Worm (Caenorhabditis elegans) whole organism, L4 larva: ENCODE data around the gene T26H10.2.
"Not testable (repeated sequence)": the region's sequence is repeated elsewhere in the genome, so short reads cannot be mapped to it uniquely, and the experiment has no call there.

Experiments
- D1046.2 ChIP-seq: fragments of 200-800 bp; sonication (Bioruptor generic); IDR thresholded peaks from 2 replicates; pipeline ENCODE4 v1.3.6; 2022; ENCODE audit warnings: missing genetic modification characterization, missing compliant biosample characterization
- F37D6.2 ChIP-seq: sonication (generic microtip); optimal IDR thresholded peaks from 2 replicates; lab custom pipeline; 2016; ENCODE audit warnings: mild to moderate bottlenecking, missing genetic modification characterization, missing compliant biosample characterization
- R02D3.7 ChIP-seq: fragments of 150-350 bp; sonication (generic microtip); optimal IDR thresholded peaks from 3 replicates; lab custom pipeline; 2014; ENCODE audit warnings: missing biosample characterization, missing genetic modification characterization
- T26A8.4 ChIP-seq: fragments of 200-800 bp; sonication (Bioruptor generic); IDR thresholded peaks from 2 replicates; pipeline ENCODE4 v1.3.6; 2022; ENCODE audit warnings: missing genetic modification characterization, missing compliant biosample characterization
- Y48G9A.11 ChIP-seq: fragments of 200-800 bp; sonication (Bioruptor generic); IDR thresholded peaks from 2 replicates; pipeline ENCODE4 v1.3.6; 2022; ENCODE audit warnings: missing genetic modification reagents, missing genetic modification characterization, missing compliant biosample characterization
- Y5F2A.4 ChIP-seq: fragments of 200-800 bp; sonication (Bioruptor generic); optimal IDR thresholded peaks from 2 replicates; lab custom pipeline; 2018; ENCODE audit warnings: mild to moderate bottlenecking, missing genetic modification characterization, missing compliant biosample characterization
- ZK337.2 ChIP-seq: fragments of 200-800 bp; sonication (Bioruptor generic); IDR thresholded peaks from 2 replicates; pipeline ENCODE4 v1.3.6; 2022; ENCODE audit warnings: missing genetic modification reagents, missing genetic modification characterization, missing compliant biosample characterization
- ZK546.5 ChIP-seq, 2 experiments: sonication (generic microtip); optimal IDR thresholded peaks; 2 replicates each; lab custom pipeline; 2017; ENCODE audit warnings: missing biosample characterization in 2 of 2, missing genetic modification characterization in 2 of 2
- aha-1 ChIP-seq: fragments of 150-350 bp; peaks from one replicate; lab custom pipeline; 2014; ENCODE audit warnings: missing biosample characterization, missing genetic modification characterization
- attf-4 ChIP-seq: sonication (generic microtip); optimal IDR thresholded peaks from 3 replicates; lab custom pipeline; 2017; ENCODE audit warnings: missing biosample characterization, missing genetic modification characterization
- ceh-44 ChIP-seq: fragments of 200-800 bp; sonication (Bioruptor generic); IDR thresholded peaks from 2 replicates; pipeline ENCODE4 v1.3.6; 2022; ENCODE audit warnings: missing genetic modification reagents, missing genetic modification characterization, missing compliant biosample characterization
- ceh-82 ChIP-seq: sonication (generic microtip); optimal IDR thresholded peaks from 2 replicates; lab custom pipeline; 2017; ENCODE audit warnings: missing biosample characterization, missing genetic modification characterization
- ces-1 ChIP-seq: fragments of 150-350 bp; sonication (generic microtip); optimal IDR thresholded peaks from 4 replicates; lab custom pipeline; 2014; ENCODE audit warnings: missing biosample characterization, missing genetic modification reagents, missing genetic modification characterization
- dmd-6 ChIP-seq: fragments of 200-800 bp; sonication (Bioruptor generic); IDR thresholded peaks from 2 replicates; pipeline ENCODE4 v1.3.6; 2022; ENCODE audit warnings: missing genetic modification reagents, missing genetic modification characterization, missing compliant biosample characterization
- dmd-8 ChIP-seq: fragments of 200-800 bp; sonication (Bioruptor generic); IDR thresholded peaks from 2 replicates; pipeline ENCODE4 v1.3.6; 2022; ENCODE audit warnings: missing genetic modification characterization, missing compliant biosample characterization
- dmd-9 ChIP-seq: fragments of 200-800 bp; sonication (Bioruptor generic); IDR thresholded peaks from 2 replicates; pipeline ENCODE4 v1.3.6; 2022; ENCODE audit warnings: missing genetic modification reagents, missing genetic modification characterization, missing compliant biosample characterization
- duxl-1 ChIP-seq: sonication (generic microtip); optimal IDR thresholded peaks from 2 replicates; lab custom pipeline; 2016; ENCODE audit warnings: mild to moderate bottlenecking, missing genetic modification characterization, moderate library complexity, missing compliant biosample characterization; ENCODE audit not compliant: poor library complexity
- egl-43 ChIP-seq: fragments of 200-800 bp; sonication (Bioruptor generic); IDR thresholded peaks from 2 replicates; pipeline ENCODE4 v1.3.6; 2022; ENCODE audit warnings: missing genetic modification reagents, missing genetic modification characterization, missing compliant biosample characterization
- gei-8 ChIP-seq: fragments of 200-800 bp; sonication (Bioruptor generic); optimal IDR thresholded peaks from 2 replicates; lab custom pipeline; 2018; ENCODE audit warnings: mild to moderate bottlenecking, missing genetic modification characterization, missing compliant biosample characterization
- lim-7 ChIP-seq: fragments of 200-800 bp; sonication (Bioruptor generic); IDR thresholded peaks from 2 replicates; pipeline ENCODE4 v1.3.6; 2022; ENCODE audit warnings: missing genetic modification characterization, missing compliant biosample characterization
- lin-15B ChIP-seq: fragments of 150-350 bp; sonication (generic microtip); optimal IDR thresholded peaks from 3 replicates; lab custom pipeline; 2014; ENCODE audit warnings: missing biosample characterization, missing genetic modification characterization
- lin-29 ChIP-seq: fragments of 200-800 bp; sonication (Bioruptor generic); IDR thresholded peaks from 2 replicates; pipeline ENCODE4 v1.3.6; 2022; ENCODE audit warnings: missing genetic modification reagents, missing genetic modification characterization, missing compliant biosample characterization
- lin-39 ChIP-seq: fragments of 150-350 bp; optimal IDR thresholded peaks from 2 replicates; lab custom pipeline; 2014; ENCODE audit warnings: missing biosample characterization, missing genetic modification reagents, missing genetic modification characterization
- lir-3 ChIP-seq: sonication (generic microtip); optimal IDR thresholded peaks from 2 replicates; lab custom pipeline; 2016; ENCODE audit warnings: mild to moderate bottlenecking, missing genetic modification characterization, missing compliant biosample characterization
- madf-5 ChIP-seq, 2 experiments: fragments of 200-800 bp; sonication (Bioruptor generic); IDR thresholded peaks; 2 replicates each; pipeline ENCODE4 v1.3.6; 2022; ENCODE audit warnings: missing compliant biosample characterization in 2 of 2, missing genetic modification characterization in 2 of 2
- madf-9 ChIP-seq: fragments of 200-800 bp; sonication (Bioruptor generic); conservative IDR thresholded peaks from 2 replicates; pipeline ENCODE4 v1.3.6; 2022; ENCODE audit warnings: missing genetic modification reagents, missing genetic modification characterization, missing compliant biosample characterization
- nhr-10 ChIP-seq: fragments of 150-350 bp; optimal IDR thresholded peaks from 2 replicates; lab custom pipeline; 2014; ENCODE audit warnings: missing biosample characterization, missing genetic modification characterization
- nhr-11 ChIP-seq: fragments of 150-350 bp; optimal IDR thresholded peaks from 2 replicates; lab custom pipeline; 2014; ENCODE audit warnings: missing biosample characterization, missing genetic modification characterization
- nhr-111 ChIP-seq: fragments of 200-800 bp; sonication (Bioruptor generic); optimal IDR thresholded peaks from 2 replicates; lab custom pipeline; 2018; ENCODE audit warnings: mild to moderate bottlenecking, missing genetic modification characterization, missing compliant biosample characterization
- nhr-25 ChIP-seq: sonication (generic microtip); optimal IDR thresholded peaks from 2 replicates; lab custom pipeline; 2017; ENCODE audit warnings: missing genetic modification characterization, mild to moderate bottlenecking, missing compliant biosample characterization, antibody characterized with exemption, moderate library complexity, borderline replicate concordance; ENCODE audit not compliant: insufficient read depth
- nhr-6 ChIP-seq: fragments of 150-350 bp; optimal IDR thresholded peaks from 2 replicates; lab custom pipeline; 2014; ENCODE audit warnings: missing biosample characterization, missing genetic modification characterization
- pqm-1 ChIP-seq: sonication (generic microtip); optimal IDR thresholded peaks from 2 replicates; lab custom pipeline; 2017; ENCODE audit warnings: missing biosample characterization, missing genetic modification characterization
- rbr-2 ChIP-seq: sonication (generic microtip); optimal IDR thresholded peaks from 2 replicates; lab custom pipeline; 2016; ENCODE audit warnings: missing genotype, missing genetic modification characterization, missing compliant biosample characterization
- set-16 ChIP-seq: fragments of 200-800 bp; sonication (Bioruptor generic); IDR thresholded peaks from 2 replicates; pipeline ENCODE4 v1.3.6; 2022; ENCODE audit warnings: missing genetic modification reagents, missing genetic modification characterization, missing compliant biosample characterization
- skn-1 ChIP-seq: fragments of 150-350 bp; optimal IDR thresholded peaks from 2 replicates; lab custom pipeline; 2014; ENCODE audit warnings: missing biosample characterization, missing genetic modification characterization
- tag-97 ChIP-seq: fragments of 200-800 bp; sonication (Bioruptor generic); IDR thresholded peaks from 2 replicates; pipeline ENCODE4 v1.3.6; 2022; ENCODE audit warnings: missing genetic modification characterization, missing compliant biosample characterization
- unc-130 ChIP-seq: sonication (generic microtip); optimal IDR thresholded peaks from 2 replicates; lab custom pipeline; 2016; ENCODE audit warnings: missing genetic modification reagents, missing genetic modification characterization, missing compliant biosample characterization
- vab-7 ChIP-seq: fragments of 200-800 bp; sonication (Bioruptor generic); IDR thresholded peaks from 2 replicates; pipeline ENCODE4 v1.3.6; 2022; ENCODE audit warnings: missing genetic modification reagents, missing genetic modification characterization, missing compliant biosample characterization
- zfp-2 ChIP-seq: sonication (generic microtip); optimal IDR thresholded peaks from 2 replicates; lab custom pipeline; 2016; ENCODE audit warnings: mild to moderate bottlenecking, missing genetic modification characterization, missing compliant biosample characterization
- zip-2 ChIP-seq: fragments of 150-350 bp; optimal IDR thresholded peaks from 2 replicates; lab custom pipeline; 2014; ENCODE audit warnings: missing biosample characterization, missing genetic modification characterization

The T26H10.2 gene

DNA sequence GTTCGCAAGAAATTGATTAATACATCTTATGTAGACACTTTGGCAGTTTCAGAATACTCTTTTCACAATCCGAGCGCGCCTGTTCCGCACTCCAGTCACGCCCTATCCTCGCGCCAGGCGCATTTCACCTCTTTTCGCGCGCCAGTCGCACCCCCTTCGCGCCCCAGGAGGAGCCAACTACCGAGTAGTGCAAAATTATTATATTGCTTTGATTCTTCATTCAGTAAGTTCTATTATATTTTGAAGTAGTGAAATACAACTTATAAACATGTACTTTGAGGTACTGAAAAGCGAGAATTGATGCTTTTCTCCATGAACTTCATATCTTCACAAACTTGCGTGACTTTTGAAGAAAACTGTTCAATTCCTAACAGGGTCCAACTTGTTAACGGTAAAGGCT is 28.3 kb downstream of the T26H10.2 start, which contains the start of gene nas-18:
Gene nas-18 (plus strand): TSS at position 301 of the 400 bp plus-strand sequence.
- TF ChIP-seq lim-7; skn-1 (tag; lab: Kevin White, UChicago); unc-130: not testable (repeated sequence)

DNA sequence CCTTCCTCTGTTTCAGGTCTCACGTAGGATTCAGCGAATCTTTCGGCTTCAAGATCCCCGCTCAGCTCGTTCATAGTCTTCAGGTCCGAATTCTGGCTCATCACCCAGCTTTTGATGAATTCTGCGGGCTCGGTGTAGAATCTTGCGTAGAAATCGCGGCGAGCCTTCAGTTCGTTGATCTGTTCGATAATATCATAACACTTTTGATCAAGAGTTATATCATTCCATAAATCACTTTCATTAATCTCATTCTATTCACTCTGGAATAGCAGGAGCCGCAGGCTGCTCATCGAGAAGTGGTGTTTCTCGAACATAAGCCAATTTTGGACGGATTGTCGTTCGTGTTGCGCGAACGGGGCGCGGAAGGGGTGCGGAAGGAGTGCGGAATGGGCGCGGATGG is 29.4 kb downstream of the T26H10.2 start, which contains the start of gene K03B8.4:
Gene K03B8.4 (minus strand): TSS at position 101 of the 400 bp plus-strand sequence.
- peak; percentile 46; the same call in 1 of the 2 replicates for TF ChIP-seq set-16

DNA sequence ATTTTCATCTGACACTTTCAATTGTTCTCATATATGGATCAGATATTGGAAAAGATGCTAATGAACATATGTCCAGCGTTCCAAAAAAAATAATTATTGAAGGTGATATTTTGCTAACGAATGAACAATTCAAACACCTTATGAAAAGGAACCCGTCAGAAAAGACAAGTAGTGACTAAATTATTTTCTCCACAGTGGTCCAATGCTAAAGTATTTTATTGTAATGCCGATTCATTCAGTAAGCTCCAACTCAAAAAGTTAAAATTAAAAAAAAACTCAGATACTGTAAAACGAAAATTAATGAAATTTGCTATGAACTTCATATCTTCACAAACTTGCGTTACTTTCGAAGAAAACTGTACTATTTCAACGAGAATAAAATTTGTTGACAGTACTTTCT is 32.4 kb downstream of the T26H10.2 start, which contains the start of gene nas-16:
Gene nas-16 (plus strand): TSS at position 301 of the 400 bp plus-strand sequence.
- TF ChIP-seq tag-97 (GFP tag; lab: Robert Waterston, UW) = no peak
- no peak for TF ChIP-seq ZK546.5 (tag; optimal IDR thresholded peaks at IDR 0.05; lab: Kevin White, UChicago)
- no peak for TF ChIP-seq nhr-6
- TF ChIP-seq Y5F2A.4 = no peak
- TF ChIP-seq duxl-1 (tag; lab: Kevin White, UChicago) = no peak
- TF ChIP-seq nhr-111 (GFP tag; lab: Kevin White, UChicago) = no peak
- no peak for TF ChIP-seq lin-15B (tag; lab: Kevin White, UChicago)
- TF ChIP-seq lin-39 = no peak
- TF ChIP-seq dmd-9 (GFP tag; lab: Robert Waterston, UW) = no peak
- no peak for TF ChIP-seq pqm-1
- no peak for TF ChIP-seq D1046.2 (GFP tag; lab: Robert Waterston, UW)
- TF ChIP-seq zfp-2 (tag; lab: Kevin White, UChicago) = no peak
- no peak for TF ChIP-seq ZK337.2 (GFP tag; lab: Robert Waterston, UW)
- TF ChIP-seq attf-4 (tag; lab: Kevin White, UChicago) = no peak
- TF ChIP-seq zip-2 (tag; lab: Kevin White, UChicago) = no peak
- no peak for TF ChIP-seq gei-8 (GFP tag; lab: Kevin White, UChicago)

DNA sequence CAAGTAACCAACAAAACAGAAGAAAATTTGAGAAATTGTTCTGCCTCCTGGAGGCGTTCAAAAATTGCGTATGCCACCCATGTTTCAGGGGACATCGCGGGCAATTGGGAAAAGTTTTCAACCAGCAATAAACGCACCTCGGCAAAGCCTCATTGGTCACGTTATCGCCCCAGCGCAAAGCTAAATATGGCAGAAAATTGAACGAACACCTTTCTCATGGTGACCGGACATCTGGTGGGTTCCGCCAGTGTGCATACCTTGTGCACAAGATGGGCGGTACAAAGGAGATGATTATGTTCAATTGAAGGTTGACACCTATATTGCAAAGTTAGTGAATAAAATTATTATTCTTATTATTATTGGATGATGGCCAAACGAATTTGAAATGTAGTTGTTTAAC is 33.4 kb downstream of the T26H10.2 start:
- 0 out of 2 replicates have a peak, but pooled peaks have one; percentile 36 for TF ChIP-seq Y48G9A.11

DNA sequence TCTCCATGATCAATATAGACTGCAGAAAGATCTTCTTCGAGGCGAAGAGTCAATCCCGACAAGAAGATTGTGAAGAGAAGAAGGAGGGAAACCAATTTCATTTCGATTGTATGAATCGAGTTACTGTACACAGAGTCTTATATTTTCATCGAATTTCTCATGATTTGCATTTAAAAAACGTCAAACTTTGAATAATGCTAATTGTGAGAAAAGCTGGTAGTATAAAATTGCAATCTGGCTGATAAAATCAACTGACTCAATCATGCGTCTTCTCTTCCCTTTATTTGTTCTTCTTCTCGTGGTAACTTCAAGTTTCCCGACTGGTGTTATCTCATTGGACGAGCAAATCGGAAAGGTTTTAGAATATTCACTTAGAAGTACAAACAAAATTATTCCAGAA is 34.1 kb downstream of the T26H10.2 start, which contains the start of the genes K03B8.11 and K03B8.14:
Gene K03B8.11 (minus strand): TSS at position 101 of the 400 bp plus-strand sequence.
Gene K03B8.14 (plus strand): TSS at position 110 of the 400 bp plus-strand sequence.
- TF ChIP-seq madf-5 (GFP tag; IDR thresholded peaks at IDR 0.05; lab: Robert Waterston, UW) (no peak), rbr-2 (tag; lab: Kevin White, UChicago) (no peak), dmd-8 (GFP tag; lab: Robert Waterston, UW) (no peak), F37D6.2 (tag; lab: Kevin White, UChicago) (no peak), ZK546.5 (tag; optimal IDR thresholded peaks at IDR 0.05; lab: Kevin White, UChicago) (no peak), aha-1 (tag; lab: Kevin White, UChicago) (peak; percentile 31)

DNA sequence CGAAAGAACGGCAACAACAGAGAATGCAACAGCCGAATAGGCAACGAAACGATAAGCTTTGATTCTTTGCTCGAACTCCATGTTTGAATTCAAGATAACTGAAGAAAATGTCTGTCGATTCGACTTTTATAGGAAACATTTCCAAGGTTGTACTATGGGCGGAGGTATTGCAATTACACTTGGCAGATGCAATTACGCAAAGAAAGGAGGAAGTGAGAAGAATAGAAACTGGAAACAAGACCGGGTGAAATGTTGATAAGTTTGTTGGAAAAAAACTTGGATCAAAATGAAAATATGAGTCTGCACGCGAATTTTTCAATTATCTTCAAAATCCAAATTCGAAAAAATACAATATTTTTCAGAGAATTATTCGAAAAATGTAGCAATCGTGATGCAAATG is 34.7 kb downstream of the T26H10.2 start, which contains the start of gene col-155:
Gene col-155 (minus strand): TSS at position 101 of the 400 bp plus-strand sequence.
- TF ChIP-seq dmd-8 (GFP tag; lab: Robert Waterston, UW) = no peak
- no peak for TF ChIP-seq ces-1 (GFP tag; lab: Kevin White, UChicago)
- no peak for TF ChIP-seq dmd-6 (GFP tag; lab: Robert Waterston, UW)
- no peak for TF ChIP-seq R02D3.7
- TF ChIP-seq madf-9 (GFP tag; lab: Robert Waterston, UW) = no peak
- TF ChIP-seq zfp-2 (tag; lab: Kevin White, UChicago) = no peak
- TF ChIP-seq nhr-10 = no peak
- no peak for TF ChIP-seq aha-1 (tag; lab: Kevin White, UChicago)
- no peak for TF ChIP-seq nhr-11 (tag; lab: Kevin White, UChicago)
- no peak for TF ChIP-seq ceh-44 (GFP tag; lab: Robert Waterston, UW)
- no peak for TF ChIP-seq ceh-82
- no peak for TF ChIP-seq egl-43 (GFP tag; lab: Robert Waterston, UW)
- TF ChIP-seq vab-7 (GFP tag; lab: Robert Waterston, UW) = no peak
- TF ChIP-seq lin-29 (GFP tag; lab: Robert Waterston, UW) = no peak
- no peak for TF ChIP-seq lin-15B (tag; lab: Kevin White, UChicago)
- TF ChIP-seq T26A8.4 (GFP tag; lab: Robert Waterston, UW) = no peak
- no peak for TF ChIP-seq nhr-25
- TF ChIP-seq lir-3 (tag; lab: Kevin White, UChicago) = no peak
